Fruit fly (Drosophila melanogaster) whole organism, embryonic: ENCODE results near the gene Rh4.

Experiments
- CG11695 ChIP-seq: fragments of 200-800 bp; sonication (Bioruptor generic); IDR thresholded peaks from 3 replicates; pipeline ENCODE4 v1.3.6; 2022; ENCODE audit warnings: missing biosample characterization, missing genetic modification characterization
- CG16779 ChIP-seq: fragments of 200-800 bp; sonication (Bioruptor generic); IDR thresholded peaks from 2 replicates; pipeline ENCODE4 v1.3.6; 2022; ENCODE audit warnings: missing biosample characterization, missing genetic modification characterization
- CG31388 ChIP-seq: fragments of 200-800 bp; sonication (Bioruptor generic); optimal IDR thresholded peaks from 2 replicates; lab custom pipeline; 2016; ENCODE audit warnings: missing biosample characterization, missing genetic modification characterization
- Dfd ChIP-seq, 2 experiments: fragments of >200 bp; optimal IDR thresholded peaks; 2 replicates each; lab custom pipeline; 2017; ENCODE audit warnings: missing biosample characterization in 2 of 2, missing genetic modification characterization in 2 of 2
- fru ChIP-seq: fragments of >200 bp; optimal IDR thresholded peaks from 2 replicates; lab custom pipeline; 2017
- sqz ChIP-seq: fragments of 200-800 bp; sonication (Bioruptor generic); optimal IDR thresholded peaks from 3 replicates; lab custom pipeline; 2018; ENCODE audit warnings: missing biosample characterization, mild to moderate bottlenecking, missing genetic modification characterization
- tna ChIP-seq: fragments of 200-800 bp; sonication (Bioruptor generic); IDR thresholded peaks from 2 replicates; pipeline ENCODE4 v1.3.6; 2022; ENCODE audit warnings: missing biosample characterization, missing genetic modification characterization; ENCODE audit not compliant: partially characterized antibody
- zfh2 ChIP-seq: fragments of 200-800 bp; sonication (Bioruptor generic); optimal IDR thresholded peaks from 2 replicates; lab custom pipeline; 2016; ENCODE audit warnings: missing biosample characterization, missing genetic modification characterization

- TF ChIP-seq CG31388 (GFP tag; lab: Kevin White, UChicago) = no peak
- TF ChIP-seq zfh2 (GFP tag; lab: Kevin White, UChicago) = no peak
- TF ChIP-seq CG11695 (GFP tag; lab: Robert Waterston, UW) = no peak
- TF ChIP-seq sqz (GFP tag; lab: Kevin White, UChicago) = no peak
- TF ChIP-seq Dfd (GFP tag; optimal IDR thresholded peaks at IDR 0.05; lab: Kevin White, UChicago) = no peak
- no peak for TF ChIP-seq fru (lab: Kevin White, UChicago)
- TF ChIP-seq tna (GFP tag; lab: Robert Waterston, UW) = no peak
- TF ChIP-seq CG16779 (GFP tag; lab: Robert Waterston, UW) = no peak
These were observed 9.3 kb upstream of the Rh4 start for dm6 chr3L:16871630-16872029.
